Worm (Caenorhabditis elegans): ENCODE measurements around the gene aexr-1.

aexr-1 gene

ce11 chrX:6597089-6597488 lies 38.0 kb downstream of the aexr-1 start, which contains the start of gene ttr-6:
Gene ttr-6 (minus strand): TSS chrX:6597121.
- no peak for TF ChIP-seq ztf-29 (GFP tag; IDR thresholded peaks at IDR 0.05)
- no peak for TF ChIP-seq klf-2 (GFP tag; conservative IDR thresholded peaks at IDR 0.05)
- TF ChIP-seq med-1 (GFP tag; optimal IDR thresholded peaks at IDR 0.05; ENCODE audit: insufficient read depth) = no peak
- TF ChIP-seq T22C8.4 (GFP tag; IDR thresholded peaks at IDR 0.05) = no peak
- TF ChIP-seq flt-1 (GFP tag; IDR thresholded peaks at IDR 0.05) = no peak
- no peak for TF ChIP-seq tab-1 (GFP tag; IDR thresholded peaks at IDR 0.05)
- no peak for TF ChIP-seq ref-1 (GFP tag; conservative IDR thresholded peaks at IDR 0.05)
- no peak for TF ChIP-seq cog-1 (tag; optimal IDR thresholded peaks at IDR 0.05)
- TF ChIP-seq ztf-23 (GFP tag; IDR thresholded peaks at IDR 0.05) = no peak

- TF ChIP-seq ztf-23 (GFP tag; IDR thresholded peaks at IDR 0.05) = peak; percentile 96
- TF ChIP-seq ztf-29 (GFP tag; IDR thresholded peaks at IDR 0.05) = peak; percentile 93
- TF ChIP-seq ref-1 (GFP tag; conservative IDR thresholded peaks at IDR 0.05) = peak; percentile 88
- TF ChIP-seq flt-1 (GFP tag; IDR thresholded peaks at IDR 0.05) = peak; percentile 97
- TF ChIP-seq T22C8.4 (GFP tag; IDR thresholded peaks at IDR 0.05) = peak; percentile 93
- TF ChIP-seq klf-2 (GFP tag; conservative IDR thresholded peaks at IDR 0.05) = peak; percentile 94
- TF ChIP-seq tab-1 (GFP tag; IDR thresholded peaks at IDR 0.05) = peak; percentile 96
- peak; percentile 85 for TF ChIP-seq med-1 (GFP tag; optimal IDR thresholded peaks at IDR 0.05; ENCODE audit: insufficient read depth)
- peak; percentile 65 for TF ChIP-seq cog-1 (tag; optimal IDR thresholded peaks at IDR 0.05)
Measured at ce11 chrX:6593178-6593786, 41.8 kb downstream of the aexr-1 start.

ce11 chrX:6591674-6592073 lies 43.4 kb downstream of the aexr-1 start:
- TF ChIP-seq klf-2 (GFP tag; conservative IDR thresholded peaks at IDR 0.05) (no peak), ztf-29 (GFP tag; IDR thresholded peaks at IDR 0.05) (no peak), ref-1 (GFP tag; conservative IDR thresholded peaks at IDR 0.05) (no peak), tab-1 (GFP tag; IDR thresholded peaks at IDR 0.05) (no peak), ztf-23 (GFP tag; IDR thresholded peaks at IDR 0.05) (no peak), T22C8.4 (GFP tag; IDR thresholded peaks at IDR 0.05) (no peak), cog-1 (tag; optimal IDR thresholded peaks at IDR 0.05) (no peak)

DNA sequence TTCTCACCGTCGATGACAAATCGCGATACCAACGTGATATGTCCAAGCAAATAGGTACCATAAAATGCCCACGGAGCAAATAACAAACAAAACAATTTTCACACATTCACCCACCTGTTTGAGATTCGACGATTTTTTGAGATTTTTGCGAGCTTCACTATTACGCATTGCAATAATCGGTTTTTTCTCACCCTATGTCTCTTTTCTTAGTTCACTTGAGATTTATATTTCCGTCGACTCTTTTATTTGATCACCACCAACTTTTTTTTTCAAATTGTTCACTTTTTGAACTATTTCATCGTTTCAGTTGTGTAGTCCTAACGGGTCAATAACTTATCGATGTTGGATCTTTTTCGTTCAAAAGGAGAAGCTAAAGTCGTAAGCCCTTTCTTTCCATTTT lies 46.6 kb downstream of the aexr-1 start, which contains the start of gene fbxl-4:
Gene fbxl-4, plus strand, starts transcription at position 301 of the 400 bp plus-strand sequence.
- TF ChIP-seq med-1 (GFP tag; optimal IDR thresholded peaks at IDR 0.05; ENCODE audit: insufficient read depth) = no peak
- TF ChIP-seq ztf-29 (GFP tag; IDR thresholded peaks at IDR 0.05) = no peak
- TF ChIP-seq ztf-23 (GFP tag; IDR thresholded peaks at IDR 0.05) = no peak
- no peak for TF ChIP-seq klf-2 (GFP tag; conservative IDR thresholded peaks at IDR 0.05)
- TF ChIP-seq ref-1 (GFP tag; conservative IDR thresholded peaks at IDR 0.05) = no peak
- TF ChIP-seq tab-1 (GFP tag; IDR thresholded peaks at IDR 0.05) = no peak
- no peak for TF ChIP-seq flt-1 (GFP tag; IDR thresholded peaks at IDR 0.05)
- no peak for TF ChIP-seq T22C8.4 (GFP tag; IDR thresholded peaks at IDR 0.05)
- no peak for TF ChIP-seq cog-1 (tag; optimal IDR thresholded peaks at IDR 0.05)

- TF ChIP-seq ref-1 (GFP tag; conservative IDR thresholded peaks at IDR 0.05) = no peak
- no peak for TF ChIP-seq T22C8.4 (GFP tag; IDR thresholded peaks at IDR 0.05)
- TF ChIP-seq cog-1 (tag; optimal IDR thresholded peaks at IDR 0.05) = no peak
- no peak for TF ChIP-seq ztf-23 (GFP tag; IDR thresholded peaks at IDR 0.05)
- no peak for TF ChIP-seq tab-1 (GFP tag; IDR thresholded peaks at IDR 0.05)
- no peak for TF ChIP-seq med-1 (GFP tag; optimal IDR thresholded peaks at IDR 0.05; ENCODE audit: insufficient read depth)
- TF ChIP-seq ztf-29 (GFP tag; IDR thresholded peaks at IDR 0.05) = no peak
- TF ChIP-seq flt-1 (GFP tag; IDR thresholded peaks at IDR 0.05) = no peak
- no peak for TF ChIP-seq klf-2 (GFP tag; conservative IDR thresholded peaks at IDR 0.05)
Measured at ce11 chrX:6583385-6583784, 51.7 kb downstream of the aexr-1 start.
